Fruit fly (Drosophila melanogaster): ENCODE measurements around the gene CG8952.

DNA sequence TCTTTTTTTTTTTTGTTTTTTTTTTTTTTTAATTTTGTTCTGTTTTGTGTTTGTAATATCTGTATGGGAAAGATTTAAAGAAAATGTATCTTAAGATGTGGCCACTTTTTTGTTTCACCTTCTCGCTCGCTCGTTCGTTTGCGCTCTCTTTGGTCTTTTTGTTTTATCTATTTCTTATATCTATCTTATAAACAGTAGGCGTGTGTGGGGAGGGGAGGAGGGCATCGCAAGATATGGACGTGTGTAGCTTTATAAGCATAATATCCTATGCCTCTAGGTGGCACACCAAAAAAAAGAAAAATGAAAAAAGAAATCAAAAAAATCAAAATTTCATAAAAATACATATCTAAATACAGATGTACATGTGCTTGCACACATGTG is 46.4 kb upstream of the CG8952 start:
- TF ChIP-seq Hr39 (GFP tag; optimal IDR thresholded peaks at IDR 0.05) (no peak), Eip78C (GFP tag) (no peak), CG31627 (GFP tag; optimal IDR thresholded peaks at IDR 0.05) (no peak), Ets96B (tag; optimal IDR thresholded peaks at IDR 0.05) (no peak), CG7368 (GFP tag; optimal IDR thresholded peaks at IDR 0.05) (no peak), CG3032 (tag; optimal IDR thresholded peaks at IDR 0.05) (no peak)

Measured in whole organism, prepupa.